Fruit fly (Drosophila melanogaster): ENCODE results near the gene gish.

DNA sequence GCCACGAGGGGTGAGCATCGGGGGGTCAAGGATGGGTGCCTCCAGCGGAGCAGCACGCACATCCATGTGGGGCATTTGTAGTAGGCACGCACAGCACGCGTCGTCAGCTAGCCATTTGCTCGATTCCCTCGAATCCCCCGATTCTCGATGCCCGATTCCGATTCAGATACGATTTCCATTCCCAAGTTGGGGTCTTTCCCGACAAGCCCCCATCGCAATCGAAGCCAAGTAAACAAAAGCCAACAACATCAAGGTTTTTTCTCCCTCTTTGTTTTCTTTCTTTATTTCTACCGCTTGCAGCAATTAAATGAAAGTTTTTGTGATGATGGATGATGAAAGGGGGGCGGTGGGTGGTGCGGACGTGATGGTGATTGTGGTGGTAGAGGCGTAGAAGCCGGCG lies 45.2 kb upstream of the gish start:
- TF ChIP-seq kay (GFP tag; ENCODE audit: borderline replicate concordance) (no peak), CG14711 (tag; optimal IDR thresholded peaks at IDR 0.05) (no peak)
